Worm (Caenorhabditis elegans): Measurements from ENCODE around the gene fbxl-1.

- no peak for TF ChIP-seq unc-39 (tag; optimal IDR thresholded peaks at IDR 0.05)
- no peak for TF ChIP-seq nhr-12 (tag; optimal IDR thresholded peaks at IDR 0.05)
- no peak for TF ChIP-seq nhr-28 (tag; optimal IDR thresholded peaks at IDR 0.05)
- TF ChIP-seq ceh-83 (GFP tag; optimal IDR thresholded peaks at IDR 0.05): no peak
- TF ChIP-seq sptf-1 (tag; optimal IDR thresholded peaks at IDR 0.05): no peak
- TF ChIP-seq drap-1 (GFP tag; optimal IDR thresholded peaks at IDR 0.05): no peak
Observed at ce11 chrIII:8245591-8245990, 18.0 kb downstream of the fbxl-1 start, which contains the start of gene C02F5.3.
